Worm (Caenorhabditis elegans): ENCODE data around the gene znfx-1.

The znfx-1 gene

DNA sequence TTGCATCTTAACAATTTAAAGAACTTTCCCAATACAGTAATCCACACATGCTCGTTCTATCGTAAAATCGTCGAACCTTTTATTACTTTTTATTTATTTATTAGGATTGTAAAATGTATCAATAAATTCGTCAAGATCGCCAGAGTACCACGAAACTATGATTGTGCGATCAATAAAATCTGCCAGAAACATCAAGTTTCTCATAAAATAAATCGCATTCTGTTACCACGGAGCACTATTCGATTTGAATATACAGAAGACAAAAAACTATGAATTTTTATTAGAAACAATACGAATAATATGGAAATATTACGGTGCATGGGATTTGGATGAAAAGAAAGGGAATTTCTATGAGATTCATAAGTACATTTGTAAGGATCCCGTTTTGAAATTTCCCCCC lies 53.3 kb downstream of the znfx-1 start, which contains the start of gene C01G6.2:
TSS of gene C01G6.2 (plus strand) at position 301 of the 400 bp plus-strand sequence.
- TF ChIP-seq egl-27 (tag; optimal IDR thresholded peaks at IDR 0.05) (no peak), lin-1 (GFP tag; IDR thresholded peaks at IDR 0.05) (no peak), aha-1 (tag) (no peak), arid-1 (GFP tag; conservative IDR thresholded peaks at IDR 0.05) (no peak), unc-62 (GFP tag; optimal IDR thresholded peaks at IDR 0.05 in 1 of 2) (peak in 1 of 2 experiments; percentile 17), unc-62 (tag; optimal IDR thresholded peaks at IDR 0.05) (no peak), F44E2.7 (GFP tag; IDR thresholded peaks at IDR 0.05) (no peak)

ce11 chrII:9268983-9269382 lies 55.5 kb downstream of the znfx-1 start:
- TF ChIP-seq unc-62 (GFP tag; optimal IDR thresholded peaks at IDR 0.05 in 1 of 2) (peak in 1 of 2 experiments; percentile 30), unc-62 (tag; optimal IDR thresholded peaks at IDR 0.05) (no peak), snpc-4 (tag; optimal IDR thresholded peaks at IDR 0.05) (no peak)

DNA sequence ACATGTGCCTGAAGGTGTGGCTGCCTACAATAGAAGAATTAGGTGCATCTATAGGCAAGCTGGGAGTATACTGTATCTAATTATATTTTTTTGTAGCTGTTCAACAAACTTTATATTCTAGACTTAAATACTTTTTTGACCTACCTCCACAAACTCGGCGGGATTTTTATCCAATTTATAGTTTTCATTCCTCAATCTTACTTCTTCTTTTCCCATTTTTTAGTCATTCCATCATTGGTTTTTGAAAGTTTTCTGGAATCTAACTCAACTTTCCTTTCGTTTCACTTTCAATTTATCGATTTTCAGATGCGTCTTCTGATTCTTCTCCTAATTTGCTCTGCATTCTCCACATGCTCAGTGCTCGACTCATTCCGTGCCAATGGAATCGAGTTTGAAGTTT lies 56.1 kb downstream of the znfx-1 start, which contains the start of gene C01G6.3:
TSS of gene C01G6.3 (plus strand) at position 301 of the 400 bp plus-strand sequence.
- TF ChIP-seq pha-4 (GFP tag; IDR thresholded peaks at IDR 0.05) (no peak), pha-4 (tag; optimal IDR thresholded peaks at IDR 0.05) (no peak), zip-11 (GFP tag; IDR thresholded peaks at IDR 0.05) (no peak), zfp-3 (GFP tag; conservative IDR thresholded peaks at IDR 0.05) (no peak), ctbp-1 (GFP tag; IDR thresholded peaks at IDR 0.05) (no peak), F10B5.3 (tag; optimal IDR thresholded peaks at IDR 0.05) (no peak), jun-1 (tag; optimal IDR thresholded peaks at IDR 0.05) (no peak), T26A8.4 (GFP tag; IDR thresholded peaks at IDR 0.05) (no peak), lsy-2 (tag; optimal IDR thresholded peaks at IDR 0.05) (no peak), ces-1 (GFP tag; optimal IDR thresholded peaks at IDR 0.05) (no peak)

ce11 chrII:9271285-9271684 lies 57.8 kb downstream of the znfx-1 start:
- TF ChIP-seq unc-62 (GFP tag; optimal IDR thresholded peaks at IDR 0.05 in 1 of 2) = peak in 1 of 2 experiments; percentile 92
- TF ChIP-seq unc-62 (tag; optimal IDR thresholded peaks at IDR 0.05) = no peak
- TF ChIP-seq vab-7 (GFP tag; IDR thresholded peaks at IDR 0.05) = no peak
- no peak for TF ChIP-seq F37D6.2 (tag; optimal IDR thresholded peaks at IDR 0.05)

All from whole organism, L4 larva.